Worm (Caenorhabditis elegans) whole organism, young adult: Measurements from ENCODE around the gene F22B5.5.

Source experiments
- B0035.1 ChIP-seq: sonication (generic microtip); optimal IDR thresholded peaks from 2 replicates; lab custom pipeline; 2016; ENCODE audit warnings: missing genetic modification characterization, mild to moderate bottlenecking, missing compliant biosample characterization, missing genotype, missing genetic modification reagents
- C06A6.2 ChIP-seq: fragments of 200-800 bp; sonication (Bioruptor generic); conservative IDR thresholded peaks from 2 replicates; pipeline ENCODE4 v1.3.6; 2022; ENCODE audit warnings: missing genetic modification characterization, missing compliant biosample characterization
- C17E4.6 ChIP-seq: fragments of 200-800 bp; sonication (Bioruptor generic); IDR thresholded peaks from 2 replicates; pipeline ENCODE4 v1.3.6; 2022; ENCODE audit warnings: missing genetic modification reagents, missing genetic modification characterization, missing compliant biosample characterization
- F33H1.4 ChIP-seq: fragments of 200-800 bp; sonication (Bioruptor generic); IDR thresholded peaks from 2 replicates; pipeline ENCODE4 v1.3.6; 2022; ENCODE audit warnings: missing genetic modification reagents, missing genetic modification characterization, missing compliant biosample characterization
- T07F8.4 ChIP-seq: sonication (generic microtip); optimal IDR thresholded peaks from 2 replicates; lab custom pipeline; 2016; ENCODE audit warnings: mild to moderate bottlenecking, missing genetic modification characterization, moderate library complexity, missing compliant biosample characterization
- Y53F4B.3 ChIP-seq: fragments of 200-800 bp; sonication (Bioruptor generic); IDR thresholded peaks from 2 replicates; pipeline ENCODE4 v1.3.6; 2022; ENCODE audit warnings: missing genetic modification reagents, missing genetic modification characterization, missing compliant biosample characterization
- Y53G8AR.9 ChIP-seq: fragments of 200-800 bp; sonication (Bioruptor generic); conservative IDR thresholded peaks from 2 replicates; pipeline ENCODE4 v1.3.6; 2022; ENCODE audit warnings: missing genetic modification reagents, missing genetic modification characterization, missing compliant biosample characterization
- Y56A3A.18 ChIP-seq: fragments of 200-800 bp; sonication (Bioruptor generic); IDR thresholded peaks from 2 replicates; pipeline ENCODE4 v1.3.6; 2022; ENCODE audit warnings: missing genetic modification reagents, missing genetic modification characterization, missing compliant biosample characterization
- ama-1 ChIP-seq, 3 experiments: fragments of 150-350 bp in 1 of 3; sonication (generic microtip) in 2 of 3; optimal IDR thresholded peaks; 2 replicates each; lab custom pipeline; 2014 to 2018; ENCODE audit warnings: missing biosample characterization in 2 of 3, missing genetic modification characterization in 2 of 3, missing genetic modification reagents in 2 of 3
- aptf-3 ChIP-seq: fragments of 200-800 bp; sonication (Bioruptor generic); IDR thresholded peaks from 2 replicates; pipeline ENCODE4 v1.3.6; 2022; ENCODE audit warnings: missing genetic modification characterization, missing compliant biosample characterization
- attf-5 ChIP-seq: fragments of 200-800 bp; sonication (Bioruptor generic); optimal IDR thresholded peaks from 2 replicates; lab custom pipeline; 2018; ENCODE audit warnings: mild to moderate bottlenecking, missing genetic modification characterization, missing compliant biosample characterization
- ceh-27 ChIP-seq: fragments of 200-800 bp; sonication (Bioruptor generic); optimal IDR thresholded peaks from 2 replicates; lab custom pipeline; 2018; ENCODE audit warnings: mild to moderate bottlenecking, missing genetic modification characterization, moderate library complexity, missing compliant biosample characterization
- ceh-58 ChIP-seq: fragments of 200-800 bp; sonication (Bioruptor generic); IDR thresholded peaks from 2 replicates; pipeline ENCODE4 v1.3.6; 2022; ENCODE audit warnings: missing genetic modification characterization, missing compliant biosample characterization
- dpff-1 ChIP-seq: sonication (generic microtip); optimal IDR thresholded peaks from 2 replicates; lab custom pipeline; 2017; ENCODE audit warnings: mild to moderate bottlenecking, missing genetic modification characterization, missing compliant biosample characterization
- efl-1 ChIP-seq: fragments of 150-350 bp; optimal IDR thresholded peaks from 2 replicates; lab custom pipeline; 2014; ENCODE audit warnings: missing biosample characterization, missing genetic modification reagents, missing genetic modification characterization
- egl-18 ChIP-seq: fragments of 200-800 bp; sonication (Bioruptor generic); IDR thresholded peaks from 2 replicates; pipeline ENCODE4 v1.3.6; 2022; ENCODE audit warnings: missing genetic modification reagents, missing genetic modification characterization, missing compliant biosample characterization
- ekl-4 ChIP-seq: fragments of 200-800 bp; sonication (Bioruptor generic); IDR thresholded peaks from 2 replicates; pipeline ENCODE4 v1.3.6; 2022; ENCODE audit warnings: missing genetic modification reagents, missing genetic modification characterization, missing compliant biosample characterization
- gei-17 ChIP-seq: fragments of 200-800 bp; sonication (Bioruptor generic); optimal IDR thresholded peaks from 2 replicates; lab custom pipeline; 2018; ENCODE audit warnings: mild to moderate bottlenecking, missing genetic modification characterization, missing compliant biosample characterization
- hlh-26 ChIP-seq: fragments of 200-800 bp; sonication (Bioruptor generic); conservative IDR thresholded peaks from 2 replicates; pipeline ENCODE4 v1.3.6; 2022; ENCODE audit warnings: missing genetic modification reagents, missing genetic modification characterization, missing compliant biosample characterization
- hmg-1.2 ChIP-seq: fragments of 200-800 bp; sonication (Bioruptor generic); IDR thresholded peaks from 2 replicates; pipeline ENCODE4 v1.3.6; 2022; ENCODE audit warnings: missing genetic modification reagents, missing genetic modification characterization, missing compliant biosample characterization
- hrde-1 ChIP-seq: sonication (generic microtip); optimal IDR thresholded peaks from 2 replicates; lab custom pipeline; 2016; ENCODE audit warnings: missing genetic modification characterization, mild to moderate bottlenecking, missing compliant biosample characterization, moderate library complexity, missing genotype, missing genetic modification reagents, borderline replicate concordance
- let-607 ChIP-seq, 2 experiments: fragments of 200-800 bp in 1 of 2; sonication (Bioruptor generic) in 1 of 2; sonication (generic microtip) in 1 of 2; optimal IDR thresholded peaks; 2 replicates each; lab custom pipeline; 2016 to 2018; ENCODE audit warnings: mild to moderate bottlenecking in 2 of 2, missing compliant biosample characterization in 2 of 2, missing genetic modification characterization in 2 of 2, moderate library complexity in 2 of 2, missing genotype in 1 of 2
- lsl-1 ChIP-seq: fragments of 200-800 bp; sonication (Bioruptor generic); optimal IDR thresholded peaks from 2 replicates; lab custom pipeline; 2018; ENCODE audit warnings: mild to moderate bottlenecking, missing genetic modification characterization, moderate library complexity, missing compliant biosample characterization
- madf-10 ChIP-seq: sonication (generic microtip); optimal IDR thresholded peaks from 2 replicates; lab custom pipeline; 2016; ENCODE audit warnings: mild to moderate bottlenecking, missing genetic modification characterization, missing compliant biosample characterization
- madf-3 ChIP-seq: fragments of 200-800 bp; sonication (Bioruptor generic); IDR thresholded peaks from 2 replicates; pipeline ENCODE4 v1.3.6; 2022; ENCODE audit warnings: missing genetic modification reagents, missing genetic modification characterization, missing compliant biosample characterization
- mes-4 ChIP-seq: sonication (generic microtip); optimal IDR thresholded peaks from 2 replicates; lab custom pipeline; 2016; ENCODE audit warnings: missing genotype, missing genetic modification characterization, missing compliant biosample characterization
- mxl-1 ChIP-seq: sonication (generic microtip); optimal IDR thresholded peaks from 2 replicates; lab custom pipeline; 2016; ENCODE audit warnings: missing genetic modification characterization, missing compliant biosample characterization
- nhr-90 ChIP-seq: sonication (generic microtip); optimal IDR thresholded peaks from 2 replicates; lab custom pipeline; 2016; ENCODE audit warnings: missing genotype, mild to moderate bottlenecking, missing genetic modification characterization, missing compliant biosample characterization
- rec-8 ChIP-seq, 2 experiments: sonication (generic microtip); optimal IDR thresholded peaks; 2 replicates each; lab custom pipeline; 2016; ENCODE audit warnings: mild to moderate bottlenecking in 2 of 2, missing genetic modification characterization in 2 of 2, missing genetic modification reagents in 2 of 2, missing genotype in 2 of 2, missing biosample characterization in 1 of 2, missing compliant biosample characterization in 1 of 2, moderate library complexity in 1 of 2
- repo-1 ChIP-seq: sonication (generic microtip); optimal IDR thresholded peaks from 2 replicates; lab custom pipeline; 2017; ENCODE audit warnings: mild to moderate bottlenecking, missing genetic modification characterization, missing compliant biosample characterization
- snpc-1.3 ChIP-seq: sonication (generic microtip); optimal IDR thresholded peaks from 2 replicates; lab custom pipeline; 2017; ENCODE audit warnings: missing genetic modification characterization, mild to moderate bottlenecking, missing compliant biosample characterization, antibody characterized with exemption, moderate library complexity, missing genotype, missing genetic modification reagents; ENCODE audit not compliant: insufficient read depth
- snpc-3.4 ChIP-seq: sonication (generic microtip); optimal IDR thresholded peaks from 2 replicates; lab custom pipeline; 2017; ENCODE audit warnings: missing genetic modification characterization, mild to moderate bottlenecking, missing compliant biosample characterization, antibody characterized with exemption, moderate library complexity, missing genotype, missing genetic modification reagents
- tlf-1 ChIP-seq: fragments of 200-800 bp; sonication (Bioruptor generic); optimal IDR thresholded peaks from 2 replicates; lab custom pipeline; 2018; ENCODE audit warnings: mild to moderate bottlenecking, missing genetic modification characterization, missing compliant biosample characterization
- xnd-1 ChIP-seq: sonication (generic microtip); optimal IDR thresholded peaks from 2 replicates; lab custom pipeline; 2016; ENCODE audit warnings: missing genotype, missing genetic modification reagents, missing genetic modification characterization, missing compliant biosample characterization
- zim-3 ChIP-seq: sonication (generic microtip); optimal IDR thresholded peaks from 2 replicates; lab custom pipeline; 2017; ENCODE audit warnings: mild to moderate bottlenecking, missing genetic modification characterization, moderate library complexity, missing compliant biosample characterization

F22B5.5 gene

DNA sequence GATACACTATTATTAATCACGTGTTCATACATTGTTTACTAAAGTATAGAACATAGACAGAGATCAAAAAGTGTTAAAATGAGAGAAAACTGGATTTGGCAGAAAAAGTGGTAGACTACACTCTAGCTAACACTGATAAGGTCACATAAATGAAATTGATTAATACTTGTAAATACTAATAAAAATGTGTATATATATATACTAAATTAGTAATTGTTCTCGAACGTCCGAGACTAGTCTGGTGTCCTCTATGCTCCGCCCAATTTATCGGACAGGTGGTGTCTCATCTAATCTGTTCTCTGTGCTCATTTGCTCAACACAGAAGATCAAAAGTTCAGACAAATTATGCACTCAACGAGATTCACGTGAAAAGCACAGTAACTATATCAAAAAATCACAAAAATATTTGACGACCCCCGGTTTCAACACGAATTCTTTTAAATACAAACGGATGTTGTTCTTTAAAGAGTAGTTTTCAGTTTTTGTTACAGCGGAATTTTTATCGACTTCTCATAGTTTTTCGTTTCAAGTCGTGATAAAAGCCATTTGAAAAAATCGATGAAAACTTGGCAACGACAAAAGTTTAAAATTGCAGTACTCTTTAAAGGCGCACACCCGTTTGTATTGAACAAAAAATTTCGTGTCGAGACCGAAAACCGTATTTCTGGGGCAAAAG is 26.8 kb upstream of the F22B5.5 start (continued):
- TF ChIP-seq repo-1 (tag; lab: Kevin White, UChicago): no peak
- TF ChIP-seq madf-10 (tag; lab: Kevin White, UChicago): no peak
- no peak for TF ChIP-seq F33H1.4
- TF ChIP-seq xnd-1 (tag; lab: Kevin White, UChicago): no peak
- no peak for TF ChIP-seq mxl-1 (tag; lab: Kevin White, UChicago)
- no peak for TF ChIP-seq egl-18
- 0 out of 2 replicates have a peak, but pooled peaks have one; percentile 16 for TF ChIP-seq Y53G8AR.9 (GFP tag; lab: Robert Waterston, UW)
- TF ChIP-seq snpc-3.4: no peak
- TF ChIP-seq hmg-1.2 (GFP tag; lab: Robert Waterston, UW): no peak
- no peak for TF ChIP-seq rec-8 (tag; optimal IDR thresholded peaks at IDR 0.05; lab: Kevin White, UChicago)
- no peak for TF ChIP-seq T07F8.4 (tag; lab: Kevin White, UChicago)
- TF ChIP-seq C06A6.2 (GFP tag; lab: Robert Waterston, UW): no peak

DNA sequence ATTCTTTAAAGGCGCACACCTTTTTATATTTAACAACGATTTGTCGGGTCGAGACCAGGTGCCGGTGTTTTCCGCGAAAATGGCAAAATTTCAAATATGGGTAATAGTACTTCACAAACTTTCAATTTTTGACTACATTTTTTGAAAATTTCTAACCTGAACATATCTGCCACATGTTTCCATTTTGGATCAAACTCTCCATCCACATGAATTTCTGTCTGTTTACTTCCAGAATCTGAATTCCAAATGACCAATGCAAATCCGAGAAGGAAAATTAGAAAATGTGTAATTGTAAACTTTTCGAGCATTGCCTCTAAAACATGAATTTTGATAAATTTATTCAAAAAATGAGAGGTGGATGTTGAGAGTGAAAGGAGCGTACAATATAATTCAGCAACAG is 25.8 kb upstream of the F22B5.5 start, which contains the start of gene lact-4:
TSS of gene lact-4 (minus strand) at position 313 of the 400 bp plus-strand sequence.
- TF ChIP-seq aptf-3 (GFP tag; lab: Robert Waterston, UW) (no peak), tlf-1 (GFP tag; lab: Kevin White, UChicago) (no peak), let-607 (tag; optimal IDR thresholded peaks at IDR 0.05; lab: Kevin White, UChicago) (no peak), hlh-26 (no peak), hrde-1 (tag; lab: Kevin White, UChicago) (no peak), B0035.1 (tag; lab: Kevin White, UChicago) (no peak), ceh-27 (GFP tag; lab: Kevin White, UChicago) (no peak), mes-4 (tag; lab: Kevin White, UChicago) (no peak), Y56A3A.18 (GFP tag; lab: Robert Waterston, UW) (0 out of 2 replicates have a peak, but pooled peaks have one; percentile 31), lsl-1 (GFP tag; lab: Kevin White, UChicago) (peak; percentile 41), zim-3 (tag; lab: Kevin White, UChicago) (no peak), madf-3 (0 out of 2 replicates have a peak, but pooled peaks have one; percentile 9), snpc-1.3 (no peak), nhr-90 (tag; lab: Kevin White, UChicago) (no peak), efl-1 (GFP tag; lab: Kevin White, UChicago) (no peak), ama-1 (optimal IDR thresholded peaks at IDR 0.05; lab: Kevin White, UChicago) (peak; percentile 51), ama-1 (GFP tag; optimal IDR thresholded peaks at IDR 0.05; lab: Kevin White, UChicago) (no peak), attf-5 (GFP tag; lab: Kevin White, UChicago) (no peak), ekl-4 (GFP tag; lab: Robert Waterston, UW) (no peak), C17E4.6 (no peak), ceh-58 (no peak), dpff-1 (tag; lab: Kevin White, UChicago) (no peak)

DNA sequence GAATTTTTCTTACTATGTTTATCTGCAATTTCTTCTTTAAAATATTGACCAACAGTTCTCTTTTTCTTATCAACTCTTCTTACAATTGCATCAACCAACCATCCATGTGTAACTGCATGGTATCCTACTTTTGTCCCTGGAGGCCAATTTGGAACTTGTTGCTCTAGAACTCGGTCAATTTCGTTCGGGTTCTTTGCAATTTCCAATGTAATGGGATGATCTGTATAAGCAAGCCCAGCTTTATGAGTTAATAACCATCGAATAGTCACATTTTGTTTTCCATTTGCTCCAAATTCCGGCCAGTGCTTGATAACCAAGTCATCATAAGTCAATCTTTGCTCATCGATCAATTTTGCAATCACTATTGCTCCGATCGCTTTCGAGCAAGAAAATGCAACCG is 24.9 kb upstream of the F22B5.5 start:
- TF ChIP-seq gei-17 (no peak), Y56A3A.18 (GFP tag; lab: Robert Waterston, UW) (peak; percentile 8; the same call in 1 of the 2 replicates), Y53F4B.3 (GFP tag; lab: Robert Waterston, UW) (no peak), Y53G8AR.9 (GFP tag; lab: Robert Waterston, UW) (0 out of 2 replicates have a peak, but pooled peaks have one; percentile 16), ceh-58 (0 out of 2 replicates have a peak, but pooled peaks have one; percentile 67)
